Fruit fly (Drosophila melanogaster) whole organism, embryonic: ENCODE data around the gene GstD11.

Experiments used
- Atf-2 ChIP-seq: fragments of 200-800 bp; sonication (Bioruptor generic); optimal IDR thresholded peaks from 2 replicates; lab custom pipeline; 2016; ENCODE audit warnings: missing biosample characterization, missing genetic modification characterization
- Atf6 ChIP-seq: fragments of 200-800 bp; sonication (Bioruptor generic); IDR thresholded peaks from 2 replicates; pipeline ENCODE4 v1.3.6; 2022; ENCODE audit warnings: missing biosample characterization, missing genetic modification characterization
- CG1024 ChIP-seq: fragments of 200-800 bp; sonication (Bioruptor generic); IDR thresholded peaks from 2 replicates; pipeline ENCODE4 v1.3.6; 2022; ENCODE audit warnings: missing biosample characterization, missing genetic modification characterization
- CG10543 ChIP-seq: fragments of 200-800 bp; sonication (Bioruptor generic); optimal IDR thresholded peaks from 3 replicates; lab custom pipeline; 2017; ENCODE audit warnings: missing biosample characterization, mild to moderate bottlenecking, missing genetic modification characterization, moderate library complexity
- CG11247 ChIP-seq: fragments of 200-800 bp; sonication (Bioruptor generic); IDR thresholded peaks from 2 replicates; pipeline ENCODE4 v1.3.6; 2022; ENCODE audit warnings: missing biosample characterization, missing genetic modification characterization
- CG11696 ChIP-seq: fragments of 200-800 bp; sonication (Bioruptor generic); IDR thresholded peaks from 2 replicates; pipeline ENCODE4 v1.3.6; 2022; ENCODE audit warnings: missing biosample characterization, missing genetic modification characterization
- CG14710 ChIP-seq: fragments of 200-800 bp; sonication (Bioruptor generic); optimal IDR thresholded peaks from 3 replicates; lab custom pipeline; 2019; ENCODE audit warnings: missing biosample characterization, mild to moderate bottlenecking, missing genetic modification characterization, moderate library complexity
- CG1529 ChIP-seq: fragments of 200-800 bp; sonication (Bioruptor generic); optimal IDR thresholded peaks from 3 replicates; lab custom pipeline; 2018; ENCODE audit warnings: missing biosample characterization, missing genetic modification characterization
- CG17568 ChIP-seq: fragments of 200-800 bp; sonication (Bioruptor generic); optimal IDR thresholded peaks from 2 replicates; lab custom pipeline; 2018; ENCODE audit warnings: missing biosample characterization, mild to moderate bottlenecking, missing genetic modification characterization, moderate library complexity
- CG18764 ChIP-seq: fragments of 200-800 bp; sonication (Bioruptor generic); optimal IDR thresholded peaks from 3 replicates; lab custom pipeline; 2016; ENCODE audit warnings: missing biosample characterization, missing genetic modification characterization
- CG32532 ChIP-seq: fragments of 200-800 bp; sonication (Bioruptor generic); IDR thresholded peaks from 2 replicates; pipeline ENCODE4 v1.3.6; 2022; ENCODE audit warnings: missing biosample characterization, missing genetic modification characterization
- CG3281 ChIP-seq: fragments of 200-800 bp; sonication (Bioruptor generic); optimal IDR thresholded peaks from 3 replicates; lab custom pipeline; 2017; ENCODE audit warnings: missing biosample characterization, mild to moderate bottlenecking, missing genetic modification characterization
- CG34224 ChIP-seq: fragments of 200-800 bp; sonication (Bioruptor generic); IDR thresholded peaks from 3 replicates; pipeline ENCODE4 v1.3.6; 2022; ENCODE audit warnings: missing biosample characterization, missing genetic modification characterization; ENCODE audit not compliant: partially characterized antibody
- CG3838 ChIP-seq: fragments of 200-800 bp; sonication (Bioruptor generic); optimal IDR thresholded peaks from 3 replicates; lab custom pipeline; 2016; ENCODE audit warnings: missing biosample characterization, missing genetic modification characterization
- CG4360 ChIP-seq: fragments of 200-800 bp; sonication (Bioruptor generic); IDR thresholded peaks from 2 replicates; pipeline ENCODE4 v1.3.6; 2022; ENCODE audit warnings: missing biosample characterization, missing genetic modification characterization
- CG5245 ChIP-seq: fragments of 200-800 bp; sonication (Bioruptor generic); optimal IDR thresholded peaks from 3 replicates; lab custom pipeline; 2016; ENCODE audit warnings: missing biosample characterization, missing genetic modification characterization
- CG6765 ChIP-seq: fragments of 200-800 bp; sonication (Bioruptor generic); optimal IDR thresholded peaks from 3 replicates; lab custom pipeline; 2017; ENCODE audit warnings: missing biosample characterization, mild to moderate bottlenecking, missing genetic modification characterization
- CG9609 ChIP-seq: fragments of 200-800 bp; sonication (Bioruptor generic); optimal IDR thresholded peaks from 3 replicates; lab custom pipeline; 2016; ENCODE audit warnings: missing biosample characterization, missing genetic modification characterization
- CG9932 ChIP-seq: fragments of 200-800 bp; sonication (Bioruptor generic); IDR thresholded peaks from 2 replicates; pipeline ENCODE4 v1.3.6; 2022; ENCODE audit warnings: missing biosample characterization, missing genetic modification characterization
- CkIIα-i1 ChIP-seq: fragments of 200-800 bp; sonication (Bioruptor generic); IDR thresholded peaks from 2 replicates; pipeline ENCODE4 v1.3.6; 2022; ENCODE audit warnings: missing biosample characterization, missing genetic modification characterization
- D19A ChIP-seq: fragments of 200-800 bp; optimal IDR thresholded peaks from 3 replicates; lab custom pipeline; 2019; ENCODE audit warnings: missing biosample characterization, mild to moderate bottlenecking, missing genetic modification characterization, moderate library complexity
- Dek ChIP-seq: fragments of 200-800 bp; sonication (Bioruptor generic); optimal IDR thresholded peaks from 3 replicates; lab custom pipeline; 2019; ENCODE audit warnings: missing biosample characterization, mild to moderate bottlenecking, missing genetic modification characterization, moderate library complexity
- GATAe ChIP-seq: fragments of 200-800 bp; sonication (Bioruptor generic); conservative IDR thresholded peaks from 2 replicates; pipeline ENCODE4 v1.3.6; 2022; ENCODE audit warnings: missing biosample characterization, missing genetic modification characterization
- H15 ChIP-seq: fragments of 200-800 bp; sonication (Bioruptor generic); IDR thresholded peaks from 3 replicates; pipeline ENCODE4 v1.3.6; 2022; ENCODE audit warnings: missing biosample characterization, missing genetic modification characterization
- Hr51 ChIP-seq, 2 experiments: fragments of 200-800 bp; sonication (Bioruptor generic); optimal IDR thresholded peaks; 2 replicates in 1 of 2; 3 replicates in 1 of 2; lab custom pipeline; 2016 to 2018; ENCODE audit warnings: missing biosample characterization in 2 of 2, missing genetic modification characterization in 2 of 2, mild to moderate bottlenecking in 1 of 2, moderate library complexity in 1 of 2
- Kr ChIP-seq: fragments of 200-800 bp; sonication (Bioruptor generic); optimal IDR thresholded peaks from 2 replicates; lab custom pipeline; 2017; ENCODE audit warnings: missing biosample characterization, mild to moderate bottlenecking, missing genetic modification characterization
- NFAT ChIP-seq: fragments of 200-800 bp; sonication (Bioruptor generic); IDR thresholded peaks from 2 replicates; pipeline ENCODE4 v1.3.6; 2022; ENCODE audit warnings: missing biosample characterization, missing genetic modification characterization
- ac ChIP-seq: fragments of 200-800 bp; sonication (Bioruptor generic); optimal IDR thresholded peaks from 3 replicates; lab custom pipeline; 2017; ENCODE audit warnings: missing biosample characterization, mild to moderate bottlenecking, missing genetic modification characterization
- chn ChIP-seq: fragments of 200-800 bp; sonication (Bioruptor generic); optimal IDR thresholded peaks from 2 replicates; lab custom pipeline; 2016; ENCODE audit warnings: missing biosample characterization, missing genetic modification characterization
- crp ChIP-seq, 2 experiments: fragments of 200-800 bp; sonication (Bioruptor generic); optimal IDR thresholded peaks; 2 replicates in 1 of 2; 3 replicates in 1 of 2; lab custom pipeline; 2017; ENCODE audit warnings: missing biosample characterization in 2 of 2, missing genetic modification characterization in 2 of 2, mild to moderate bottlenecking in 1 of 2, moderate library complexity in 1 of 2
- dati ChIP-seq: fragments of 200-800 bp; sonication (Bioruptor generic); IDR thresholded peaks from 2 replicates; pipeline ENCODE4 v1.3.6; 2022; ENCODE audit warnings: missing biosample characterization, missing genetic modification characterization
- emc ChIP-seq: fragments of 200-800 bp; sonication (Bioruptor generic); optimal IDR thresholded peaks from 2 replicates; lab custom pipeline; 2016; ENCODE audit warnings: missing biosample characterization, missing genetic modification characterization
- gem ChIP-seq: fragments of 200-800 bp; sonication (Bioruptor generic); optimal IDR thresholded peaks from 2 replicates; lab custom pipeline; 2019; ENCODE audit warnings: missing biosample characterization, mild to moderate bottlenecking, missing genetic modification characterization, moderate library complexity
- lab ChIP-seq: fragments of 200-800 bp; sonication (Bioruptor generic); optimal IDR thresholded peaks from 3 replicates; lab custom pipeline; 2017; ENCODE audit warnings: missing biosample characterization, missing genetic modification characterization, mild to moderate bottlenecking, moderate library complexity, missing genetic modification reagents
- mam ChIP-seq: fragments of 200-800 bp; sonication (Bioruptor generic); optimal IDR thresholded peaks from 3 replicates; lab custom pipeline; 2016; ENCODE audit warnings: missing biosample characterization, missing genetic modification characterization
- nerfin-2 ChIP-seq: fragments of 200-800 bp; sonication (Bioruptor generic); IDR thresholded peaks from 2 replicates; pipeline ENCODE4 v1.3.6; 2022; ENCODE audit warnings: missing biosample characterization, missing genetic modification characterization; ENCODE audit not compliant: partially characterized antibody
- onecut ChIP-seq: fragments of 200-800 bp; sonication (Bioruptor generic); IDR thresholded peaks from 2 replicates; pipeline ENCODE4 v1.3.6; 2022; ENCODE audit warnings: missing biosample characterization, missing genetic modification characterization
- otp ChIP-seq: fragments of 200-800 bp; sonication (Bioruptor generic); IDR thresholded peaks from 3 replicates; pipeline ENCODE4, ENCODE4 v1.3.6; 2022; ENCODE audit warnings: missing biosample characterization, missing genetic modification characterization
- p53 ChIP-seq: fragments of 200-800 bp; sonication (Bioruptor generic); optimal IDR thresholded peaks from 2 replicates; lab custom pipeline; 2016; ENCODE audit warnings: missing biosample characterization, missing genetic modification characterization
- pho ChIP-seq: fragments of 200-800 bp; sonication (Bioruptor generic); optimal IDR thresholded peaks from 2 replicates; lab custom pipeline; 2016; ENCODE audit warnings: missing biosample characterization, missing genetic modification characterization
- pros ChIP-seq: fragments of 200-800 bp; sonication (Bioruptor generic); optimal IDR thresholded peaks from 3 replicates; lab custom pipeline; 2019; ENCODE audit warnings: missing biosample characterization, mild to moderate bottlenecking, missing genetic modification characterization, moderate library complexity
- ranshi ChIP-seq: fragments of 200-800 bp; sonication (Bioruptor generic); IDR thresholded peaks from 2 replicates; pipeline ENCODE4 v1.3.6; 2022; ENCODE audit warnings: missing biosample characterization, missing genetic modification characterization
- salm ChIP-seq: fragments of 200-800 bp; sonication (Bioruptor generic); optimal IDR thresholded peaks from 2 replicates; lab custom pipeline; 2018; ENCODE audit warnings: missing biosample characterization, mild to moderate bottlenecking, missing genetic modification characterization
- scrt ChIP-seq: fragments of 200-800 bp; sonication (Bioruptor generic); optimal IDR thresholded peaks from 2 replicates; lab custom pipeline; 2018; ENCODE audit warnings: missing biosample characterization, mild to moderate bottlenecking, missing genetic modification characterization, moderate library complexity
- sens-2 ChIP-seq: fragments of 200-800 bp; sonication (Bioruptor generic); IDR thresholded peaks from 2 replicates; pipeline ENCODE4 v1.3.6; 2022; ENCODE audit warnings: missing biosample characterization, missing genetic modification characterization
- tll ChIP-seq, 2 experiments: fragments of 200-800 bp in 1 of 2; fragments of >200 bp in 1 of 2; sonication (Bioruptor generic) in 1 of 2; optimal IDR thresholded peaks; 2 replicates each; lab custom pipeline; 2017 to 2019; ENCODE audit warnings: missing biosample characterization in 2 of 2, missing genetic modification characterization in 2 of 2, mild to moderate bottlenecking in 1 of 2, moderate library complexity in 1 of 2
- tna ChIP-seq: fragments of 200-800 bp; sonication (Bioruptor generic); IDR thresholded peaks from 2 replicates; pipeline ENCODE4 v1.3.6; 2022; ENCODE audit warnings: missing biosample characterization, missing genetic modification characterization; ENCODE audit not compliant: partially characterized antibody
- tx ChIP-seq: fragments of 200-800 bp; sonication (Bioruptor generic); optimal IDR thresholded peaks from 2 replicates; lab custom pipeline; 2016; ENCODE audit warnings: missing biosample characterization, missing genetic modification characterization
- wdn ChIP-seq: fragments of 200-800 bp; sonication (Bioruptor generic); IDR thresholded peaks from 2 replicates; pipeline ENCODE4 v1.3.6; 2022; ENCODE audit warnings: missing biosample characterization, missing genetic modification characterization

GstD11 gene

dm6 chr3R:12406235-12407196, 23.4 kb downstream of the GstD11 start, which contains the start of gene CG5167 (continued):
- TF ChIP-seq CG11247 (GFP tag; lab: Robert Waterston, UW) = no peak
- no peak for TF ChIP-seq CG9932
- TF ChIP-seq NFAT (GFP tag; lab: Robert Waterston, UW) = no peak
- TF ChIP-seq CG10543 (GFP tag; lab: Kevin White, UChicago) = no peak
- peak; percentile 51 for TF ChIP-seq CG14710 (tag; lab: Kevin White, UChicago)
- TF ChIP-seq chn (GFP tag; lab: Kevin White, UChicago) = no peak
- TF ChIP-seq dati (GFP tag; lab: Robert Waterston, UW) = no peak
- no peak for TF ChIP-seq GATAe (GFP tag; lab: Robert Waterston, UW)
- TF ChIP-seq CG5245 (GFP tag; lab: Kevin White, UChicago) = no peak
- TF ChIP-seq Dek (tag; lab: Kevin White, UChicago) = peak; percentile 47
- no peak for TF ChIP-seq tll (GFP tag; optimal IDR thresholded peaks at IDR 0.05; lab: Kevin White, UChicago)
- no peak for TF ChIP-seq otp
- TF ChIP-seq CG4360 (GFP tag; lab: Robert Waterston, UW) = no peak
- TF ChIP-seq H15 (GFP tag; lab: Robert Waterston, UW) = no peak
- peak; percentile 43; the same call in 2 of the 3 replicates for TF ChIP-seq CG34224 (GFP tag; lab: Robert Waterston, UW)
- no peak for TF ChIP-seq CG9609 (GFP tag; lab: Kevin White, UChicago)
- TF ChIP-seq sens-2 = no peak
- TF ChIP-seq salm = no peak
- TF ChIP-seq CG1529 (GFP tag; lab: Kevin White, UChicago) = no peak
- TF ChIP-seq ranshi (GFP tag; lab: Robert Waterston, UW) = no peak
- TF ChIP-seq CG3838 = no peak
- peak; percentile 23; the same call in 1 of the 2 replicates for TF ChIP-seq onecut (GFP tag; lab: Robert Waterston, UW)
- no peak for TF ChIP-seq mam (GFP tag; lab: Kevin White, UChicago)
- peak; percentile 54 for TF ChIP-seq lab
- no peak for TF ChIP-seq CG11696 (GFP tag; lab: Robert Waterston, UW)
- TF ChIP-seq Atf-2 (GFP tag; lab: Kevin White, UChicago) = no peak
- peak; percentile 24 for TF ChIP-seq CG3281 (GFP tag; lab: Kevin White, UChicago)
- no peak for TF ChIP-seq CkIIα-i1 (GFP tag; lab: Robert Waterston, UW)
- TF ChIP-seq tx = no peak
- TF ChIP-seq pho (GFP tag; lab: Kevin White, UChicago) = peak; percentile 18
- TF ChIP-seq CG1024 (GFP tag; lab: Robert Waterston, UW) = no peak
- TF ChIP-seq CG17568 (GFP tag; lab: Kevin White, UChicago) = no peak
- TF ChIP-seq gem (tag; lab: Kevin White, UChicago) = peak; percentile 78
- no peak for TF ChIP-seq CG18764 (GFP tag; lab: Kevin White, UChicago)
- TF ChIP-seq Kr (GFP tag; lab: Kevin White, UChicago) = no peak
- TF ChIP-seq crp (GFP tag; optimal IDR thresholded peaks at IDR 0.05; lab: Kevin White, UChicago) = no peak
- TF ChIP-seq pros (GFP tag; lab: Kevin White, UChicago) = no peak
- TF ChIP-seq wdn = no peak
- TF ChIP-seq Hr51 (GFP tag; optimal IDR thresholded peaks at IDR 0.05; lab: Kevin White, UChicago) = peak in 1 of 2 experiments; percentile 48
- TF ChIP-seq nerfin-2 (GFP tag; lab: Robert Waterston, UW) = peak; percentile 23; the same call in 1 of the 2 replicates
- TF ChIP-seq ac (GFP tag; lab: Kevin White, UChicago) = no peak
- TF ChIP-seq emc (GFP tag; lab: Kevin White, UChicago) = no peak
- TF ChIP-seq CG32532 (GFP tag; lab: Robert Waterston, UW) = no peak
- no peak for TF ChIP-seq Atf6 (GFP tag; lab: Robert Waterston, UW)
- TF ChIP-seq D19A = peak; percentile 51
- no peak for TF ChIP-seq tna (GFP tag; lab: Robert Waterston, UW)
- peak; percentile 44 for TF ChIP-seq CG6765 (GFP tag; lab: Kevin White, UChicago)
- TF ChIP-seq scrt (GFP tag; lab: Kevin White, UChicago) = peak; percentile 27
- no peak for TF ChIP-seq p53 (GFP tag; lab: Kevin White, UChicago)
